Worm (Caenorhabditis elegans): ENCODE data around the gene F53A9.9.

The F53A9.9 gene

DNA sequence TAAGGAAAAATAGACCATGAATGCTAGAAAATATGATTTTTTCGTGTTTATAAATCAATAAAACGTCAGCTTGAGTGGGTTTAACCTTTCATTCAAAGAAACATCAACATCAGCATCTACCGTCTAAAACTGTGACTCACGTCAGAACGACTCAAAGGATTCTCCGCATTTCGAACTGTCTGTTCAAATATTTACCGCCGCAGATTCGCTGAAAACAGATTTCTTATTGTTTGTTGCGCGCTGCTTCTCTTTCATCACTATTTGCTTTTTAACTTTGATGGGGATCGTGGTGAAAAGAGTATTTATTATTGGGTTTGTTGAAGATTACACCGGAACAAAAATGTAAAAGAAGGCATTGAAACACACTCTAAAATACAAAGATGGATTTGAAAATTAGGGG lies 715 bp upstream of the F53A9.9 start:
- no peak for TF ChIP-seq pha-4 (GFP tag; IDR thresholded peaks at IDR 0.05)
- TF ChIP-seq pha-4 (tag; optimal IDR thresholded peaks at IDR 0.05), result peak; percentile 48
- TF ChIP-seq unc-62 (GFP tag; optimal IDR thresholded peaks at IDR 0.05 in 1 of 2), result peak in 1 of 2 experiments; percentile 22
- no peak for TF ChIP-seq unc-62 (tag; optimal IDR thresholded peaks at IDR 0.05)
- TF ChIP-seq nhr-42 (GFP tag; IDR thresholded peaks at IDR 0.05), result no peak

- TF ChIP-seq nhr-28 (tag; optimal IDR thresholded peaks at IDR 0.05) (peak; percentile 59), hlh-11 (tag; optimal IDR thresholded peaks at IDR 0.05) (peak; percentile 50), spr-1 (tag; optimal IDR thresholded peaks at IDR 0.05) (no peak), nhr-77 (tag; optimal IDR thresholded peaks at IDR 0.05) (no peak), F44E2.7 (GFP tag; IDR thresholded peaks at IDR 0.05) (no peak), nhr-102 (tag; optimal IDR thresholded peaks at IDR 0.05) (no peak), F10B5.3 (tag; optimal IDR thresholded peaks at IDR 0.05) (no peak), skn-1 (tag; optimal IDR thresholded peaks at IDR 0.05) (no peak), tag-97 (GFP tag; IDR thresholded peaks at IDR 0.05) (no peak), ztf-7 (tag; optimal IDR thresholded peaks at IDR 0.05) (no peak), nhr-6 (tag; optimal IDR thresholded peaks at IDR 0.05) (no peak), duxl-1 (tag; optimal IDR thresholded peaks at IDR 0.05; ENCODE audit: poor library complexity) (no peak), lin-13 (GFP tag; optimal IDR thresholded peaks at IDR 0.05) (no peak), nhr-111 (GFP tag; optimal IDR thresholded peaks at IDR 0.05) (no peak), madf-5 (GFP tag; IDR thresholded peaks at IDR 0.05) (no peak), lin-39 (tag; optimal IDR thresholded peaks at IDR 0.05) (no peak), mep-1 (tag; optimal IDR thresholded peaks at IDR 0.05) (peak; percentile 25), fkh-10 (GFP tag; optimal IDR thresholded peaks at IDR 0.05) (no peak), nhr-237 (tag; optimal IDR thresholded peaks at IDR 0.05) (no peak), daf-8 (GFP tag; IDR thresholded peaks at IDR 0.05) (no peak), fos-1 (tag; optimal IDR thresholded peaks at IDR 0.05) (no peak), nhr-76 (tag; optimal IDR thresholded peaks at IDR 0.05) (no peak), lin-29 (GFP tag; IDR thresholded peaks at IDR 0.05) (no peak), Y5F2A.4 (GFP tag; optimal IDR thresholded peaks at IDR 0.05) (no peak), zfp-2 (tag; optimal IDR thresholded peaks at IDR 0.05) (no peak), ceh-28 (tag; optimal IDR thresholded peaks at IDR 0.05) (no peak), rbr-2 (tag; optimal IDR thresholded peaks at IDR 0.05) (no peak), jun-1 (tag; optimal IDR thresholded peaks at IDR 0.05) (no peak), dve-1 (tag; optimal IDR thresholded peaks at IDR 0.05; ENCODE audit: insufficient read depth) (peak; percentile 93), nhr-11 (tag; optimal IDR thresholded peaks at IDR 0.05) (no peak), egl-27 (tag; optimal IDR thresholded peaks at IDR 0.05) (no peak), arid-1 (GFP tag; conservative IDR thresholded peaks at IDR 0.05) (no peak), R02D3.7 (tag; optimal IDR thresholded peaks at IDR 0.05) (no peak), zip-2 (tag; optimal IDR thresholded peaks at IDR 0.05) (no peak), dpl-1 (GFP tag; optimal IDR thresholded peaks at IDR 0.05) (no peak), snpc-4 (tag; optimal IDR thresholded peaks at IDR 0.05) (no peak), unc-62 (GFP tag; optimal IDR thresholded peaks at IDR 0.05 in 1 of 2) (peak in 1 of 2 experiments; percentile 35), unc-62 (tag; optimal IDR thresholded peaks at IDR 0.05) (no peak), mxl-3 (GFP tag; optimal IDR thresholded peaks at IDR 0.05) (no peak), hif-1 (tag; optimal IDR thresholded peaks at IDR 0.05) (no peak), set-16 (GFP tag; IDR thresholded peaks at IDR 0.05) (no peak), pqm-1 (tag; optimal IDR thresholded peaks at IDR 0.05) (peak; percentile 9), lsy-2 (tag; optimal IDR thresholded peaks at IDR 0.05) (no peak), vab-7 (GFP tag; IDR thresholded peaks at IDR 0.05) (no peak), F37D6.2 (tag; optimal IDR thresholded peaks at IDR 0.05) (no peak), lin-15B (tag; optimal IDR thresholded peaks at IDR 0.05) (no peak), hmg-1.1 (GFP tag; IDR thresholded peaks at IDR 0.05) (no peak), mdl-1 (tag; optimal IDR thresholded peaks at IDR 0.05) (peak in 1 of 2 experiments; percentile 9), Y75B8A.6 (GFP tag; IDR thresholded peaks at IDR 0.05) (no peak)
These were observed 670 bp downstream of the F53A9.9 start for ce11 chrX:8719888-8720287.

All from whole organism, L4 larva.